Fruit fly (Drosophila melanogaster) whole organism, embryonic: ENCODE data around the gene CG32650.

ENCODE experiments used
- Atf3 ChIP-seq: fragments of 200-800 bp; sonication (Bioruptor generic); optimal IDR thresholded peaks from 3 replicates; lab custom pipeline; 2016; ENCODE audit warnings: missing biosample characterization, missing genetic modification characterization
- CG10147 ChIP-seq: fragments of 200-800 bp; sonication (Bioruptor generic); optimal IDR thresholded peaks from 2 replicates; lab custom pipeline; 2019; ENCODE audit warnings: missing biosample characterization, mild to moderate bottlenecking, missing genetic modification characterization, moderate library complexity
- CG11696 ChIP-seq: fragments of 200-800 bp; sonication (Bioruptor generic); IDR thresholded peaks from 2 replicates; pipeline ENCODE4 v1.3.6; 2022; ENCODE audit warnings: missing biosample characterization, missing genetic modification characterization
- CG12659 ChIP-seq: fragments of 200-800 bp; sonication (Bioruptor generic); optimal IDR thresholded peaks from 3 replicates; lab custom pipeline; 2017; ENCODE audit warnings: mild to moderate bottlenecking, missing biosample characterization, missing genetic modification reagents, missing genetic modification characterization
- CG12769 ChIP-seq: fragments of 200-800 bp; sonication (Bioruptor generic); optimal IDR thresholded peaks from 2 replicates; lab custom pipeline; 2019; ENCODE audit warnings: missing biosample characterization, mild to moderate bottlenecking, missing genetic modification characterization, moderate library complexity
- CG12942 ChIP-seq: fragments of 200-800 bp; sonication (Bioruptor generic); optimal IDR thresholded peaks from 3 replicates; lab custom pipeline; 2016; ENCODE audit warnings: missing biosample characterization, missing genetic modification characterization
- CG13287 ChIP-seq: fragments of 200-800 bp; sonication (Bioruptor generic); IDR thresholded peaks from 2 replicates; pipeline ENCODE4 v1.3.6; 2022; ENCODE audit warnings: missing biosample characterization, missing genetic modification characterization; ENCODE audit not compliant: partially characterized antibody
- CG13296 ChIP-seq: fragments of 200-800 bp; sonication (Bioruptor generic); optimal IDR thresholded peaks from 3 replicates; lab custom pipeline; 2018; ENCODE audit warnings: missing biosample characterization, mild to moderate bottlenecking, missing genetic modification characterization
- CG1529 ChIP-seq: fragments of 200-800 bp; sonication (Bioruptor generic); optimal IDR thresholded peaks from 3 replicates; lab custom pipeline; 2018; ENCODE audit warnings: missing biosample characterization, missing genetic modification characterization
- CG1603 ChIP-seq: fragments of 200-800 bp; sonication (Bioruptor generic); optimal IDR thresholded peaks from 2 replicates; lab custom pipeline; 2019; ENCODE audit warnings: missing biosample characterization, mild to moderate bottlenecking, missing genetic modification characterization, moderate library complexity
- CG17568 ChIP-seq: fragments of 200-800 bp; sonication (Bioruptor generic); optimal IDR thresholded peaks from 2 replicates; lab custom pipeline; 2018; ENCODE audit warnings: missing biosample characterization, mild to moderate bottlenecking, missing genetic modification characterization, moderate library complexity
- CG18262 ChIP-seq: fragments of 200-800 bp; optimal IDR thresholded peaks from 3 replicates; lab custom pipeline; 2019; ENCODE audit warnings: missing biosample characterization, mild to moderate bottlenecking, missing genetic modification characterization, moderate library complexity
- CG2120 ChIP-seq: fragments of 200-800 bp; sonication (Bioruptor generic); optimal IDR thresholded peaks from 3 replicates; lab custom pipeline; 2016; ENCODE audit warnings: missing biosample characterization, missing genetic modification characterization
- CG2678 ChIP-seq: fragments of 200-800 bp; sonication (Bioruptor generic); optimal IDR thresholded peaks from 3 replicates; lab custom pipeline; 2019; ENCODE audit warnings: missing biosample characterization, mild to moderate bottlenecking, missing genetic modification characterization, moderate library complexity
- CG31224 ChIP-seq: fragments of 200-800 bp; sonication (Bioruptor generic); IDR thresholded peaks from 2 replicates; pipeline ENCODE4 v1.3.6; 2022; ENCODE audit warnings: missing biosample characterization, missing genetic modification characterization
- CG3995 ChIP-seq: fragments of 200-800 bp; sonication (Bioruptor generic); optimal IDR thresholded peaks from 3 replicates; lab custom pipeline; 2016; ENCODE audit warnings: missing biosample characterization, missing genetic modification characterization
- CG5953 ChIP-seq: fragments of 200-800 bp; sonication (Bioruptor generic); IDR thresholded peaks from 2 replicates; pipeline ENCODE4 v1.3.6; 2022; ENCODE audit warnings: missing biosample characterization, missing genetic modification characterization
- CG6854 ChIP-seq: fragments of 200-800 bp; sonication (Bioruptor generic); optimal IDR thresholded peaks from 3 replicates; lab custom pipeline; 2017; ENCODE audit warnings: missing biosample characterization, mild to moderate bottlenecking, missing genetic modification characterization
- CG7372 ChIP-seq: fragments of 200-800 bp; sonication (Bioruptor generic); IDR thresholded peaks from 2 replicates; pipeline ENCODE4 v1.3.6; 2022; ENCODE audit warnings: missing biosample characterization, missing genetic modification characterization
- CG8359 ChIP-seq: fragments of 200-800 bp; sonication (Bioruptor generic); optimal IDR thresholded peaks from 2 replicates; lab custom pipeline; 2017; ENCODE audit warnings: missing biosample characterization, mild to moderate bottlenecking, missing genetic modification characterization, borderline replicate concordance
- CG9609 ChIP-seq: fragments of 200-800 bp; sonication (Bioruptor generic); optimal IDR thresholded peaks from 3 replicates; lab custom pipeline; 2016; ENCODE audit warnings: missing biosample characterization, missing genetic modification characterization
- Chrac-16 ChIP-seq: fragments of 200-800 bp; sonication (Bioruptor generic); optimal IDR thresholded peaks from 3 replicates; lab custom pipeline; 2016; ENCODE audit warnings: missing biosample characterization, missing genetic modification characterization
- Elba2 ChIP-seq: fragments of 200-800 bp; sonication (Bioruptor generic); optimal IDR thresholded peaks from 3 replicates; lab custom pipeline; 2016; ENCODE audit warnings: missing biosample characterization, missing genetic modification characterization
- Lim3 ChIP-seq: fragments of 200-800 bp; sonication (Bioruptor generic); IDR thresholded peaks from 2 replicates; pipeline ENCODE4 v1.3.6; 2022; ENCODE audit warnings: missing biosample characterization, missing genetic modification characterization
- Lpt ChIP-seq: fragments of >200 bp; optimal IDR thresholded peaks from 2 replicates; lab custom pipeline; 2018; ENCODE audit warnings: missing biosample characterization, missing genetic modification characterization
- Ravus ChIP-seq: fragments of 200-800 bp; sonication (Bioruptor generic); IDR thresholded peaks from 2 replicates; pipeline ENCODE4 v1.3.6; 2022; ENCODE audit warnings: missing biosample characterization, missing genetic modification characterization
- Sin3A ChIP-seq: fragments of >200 bp; optimal IDR thresholded peaks from 2 replicates; lab custom pipeline; 2018
- Sox100B ChIP-seq: fragments of 200-800 bp; sonication (Bioruptor generic); optimal IDR thresholded peaks from 3 replicates; lab custom pipeline; 2018; ENCODE audit warnings: missing biosample characterization, mild to moderate bottlenecking, missing genetic modification characterization
- Sry-δ ChIP-seq: fragments of 200-800 bp; sonication (Bioruptor generic); optimal IDR thresholded peaks from 2 replicates; lab custom pipeline; 2016; ENCODE audit warnings: missing biosample characterization, missing genetic modification characterization
- Vsx1 ChIP-seq: fragments of 200-800 bp; sonication (Bioruptor generic); optimal IDR thresholded peaks from 2 replicates; lab custom pipeline; 2017; ENCODE audit warnings: missing biosample characterization, mild to moderate bottlenecking, missing genetic modification characterization, missing genetic modification reagents
- aop ChIP-seq: fragments of 200-800 bp; sonication (Bioruptor generic); IDR thresholded peaks from 2 replicates; pipeline ENCODE4 v1.3.6; 2022; ENCODE audit warnings: missing biosample characterization, missing genetic modification characterization
- ap ChIP-seq: fragments of 200-800 bp; sonication (Bioruptor generic); IDR thresholded peaks from 2 replicates; pipeline ENCODE4 v1.3.6; 2022; ENCODE audit warnings: missing biosample characterization, missing genetic modification characterization
- ara ChIP-seq: fragments of 200-800 bp; sonication (Bioruptor generic); IDR thresholded peaks from 2 replicates; pipeline ENCODE4 v1.3.6; 2022; ENCODE audit warnings: missing biosample characterization, missing genetic modification characterization
- ase ChIP-seq: fragments of 200-800 bp; sonication (Bioruptor generic); IDR thresholded peaks from 3 replicates; pipeline ENCODE4 v1.3.6; 2022; ENCODE audit warnings: missing biosample characterization, missing genetic modification characterization
- br ChIP-seq: fragments of >200 bp; optimal IDR thresholded peaks from 2 replicates; lab custom pipeline; 2017
- btn ChIP-seq: fragments of 200-800 bp; sonication (Bioruptor generic); optimal IDR thresholded peaks from 2 replicates; lab custom pipeline; 2016; ENCODE audit warnings: missing biosample characterization, missing genetic modification characterization
- cato ChIP-seq: fragments of 200-800 bp; sonication (Bioruptor generic); optimal IDR thresholded peaks from 2 replicates; lab custom pipeline; 2016; ENCODE audit warnings: missing biosample characterization, missing genetic modification characterization, borderline replicate concordance
- dmrt99B ChIP-seq: fragments of 200-800 bp; sonication (Bioruptor generic); optimal IDR thresholded peaks from 2 replicates; lab custom pipeline; 2018; ENCODE audit warnings: missing biosample characterization, mild to moderate bottlenecking, missing genetic modification characterization, moderate library complexity
- fru ChIP-seq: fragments of >200 bp; optimal IDR thresholded peaks from 2 replicates; lab custom pipeline; 2017
- fu2 ChIP-seq: fragments of 200-800 bp; sonication (Bioruptor generic); optimal IDR thresholded peaks from 2 replicates; lab custom pipeline; 2016; ENCODE audit warnings: missing biosample characterization, missing genetic modification characterization
- gem ChIP-seq: fragments of 200-800 bp; sonication (Bioruptor generic); optimal IDR thresholded peaks from 2 replicates; lab custom pipeline; 2019; ENCODE audit warnings: missing biosample characterization, mild to moderate bottlenecking, missing genetic modification characterization, moderate library complexity
- gt ChIP-seq: fragments of 200-800 bp; sonication (Bioruptor generic); IDR thresholded peaks from 2 replicates; pipeline ENCODE4 v1.3.6; 2022; ENCODE audit warnings: missing biosample characterization, missing genetic modification characterization
- ham ChIP-seq: fragments of 200-800 bp; sonication (Bioruptor generic); IDR thresholded peaks from 2 replicates; pipeline ENCODE4 v1.3.6; 2022; ENCODE audit warnings: missing biosample characterization, missing genetic modification characterization
- hth ChIP-seq: fragments of >200 bp; optimal IDR thresholded peaks from 2 replicates; lab custom pipeline; 2017; ENCODE audit warnings: inconsistent platforms
- ind ChIP-seq: fragments of 200-800 bp; sonication (Bioruptor generic); optimal IDR thresholded peaks from 3 replicates; lab custom pipeline; 2016; ENCODE audit warnings: missing biosample characterization, missing genetic modification characterization
- klu ChIP-seq: fragments of 200-800 bp; sonication (Bioruptor generic); IDR thresholded peaks from 2 replicates; pipeline ENCODE4 v1.3.6; 2022; ENCODE audit warnings: missing biosample characterization, missing genetic modification characterization
- mam ChIP-seq: fragments of 200-800 bp; sonication (Bioruptor generic); optimal IDR thresholded peaks from 3 replicates; lab custom pipeline; 2016; ENCODE audit warnings: missing biosample characterization, missing genetic modification characterization
- pnt ChIP-seq: fragments of 200-800 bp; sonication (Bioruptor generic); optimal IDR thresholded peaks from 3 replicates; lab custom pipeline; 2016; ENCODE audit warnings: missing biosample characterization, missing genetic modification characterization
- scrt ChIP-seq: fragments of 200-800 bp; sonication (Bioruptor generic); optimal IDR thresholded peaks from 2 replicates; lab custom pipeline; 2018; ENCODE audit warnings: missing biosample characterization, mild to moderate bottlenecking, missing genetic modification characterization, moderate library complexity
- sug ChIP-seq: fragments of 200-800 bp; optimal IDR thresholded peaks from 2 replicates; lab custom pipeline; 2019; ENCODE audit warnings: missing biosample characterization, mild to moderate bottlenecking, missing genetic modification characterization, moderate library complexity
- tio ChIP-seq: fragments of 200-800 bp; sonication (Bioruptor generic); optimal IDR thresholded peaks from 2 replicates; lab custom pipeline; 2017; ENCODE audit warnings: missing biosample characterization, missing genetic modification characterization, inconsistent platforms
- tll ChIP-seq, 2 experiments: fragments of 200-800 bp in 1 of 2; fragments of >200 bp in 1 of 2; sonication (Bioruptor generic) in 1 of 2; optimal IDR thresholded peaks; 2 replicates each; lab custom pipeline; 2017 to 2019; ENCODE audit warnings: missing biosample characterization in 2 of 2, missing genetic modification characterization in 2 of 2, mild to moderate bottlenecking in 1 of 2, moderate library complexity in 1 of 2
- vvl ChIP-seq: fragments of 200-800 bp; sonication (Bioruptor generic); IDR thresholded peaks from 2 replicates; pipeline ENCODE4 v1.3.6; 2022; ENCODE audit warnings: missing biosample characterization, missing genetic modification characterization

Gene CG32650

dm6 chrX:12869850-12870249, 28.6 kb downstream of the CG32650 start (continued):
- TF ChIP-seq Chrac-16 (GFP tag; lab: Kevin White, UChicago) (no peak), CG1529 (GFP tag; lab: Kevin White, UChicago) (no peak), dmrt99B (tag; lab: Kevin White, UChicago) (peak; percentile 53), Sin3A (lab: Kevin White, UChicago) (no peak), scrt (GFP tag; lab: Kevin White, UChicago) (peak; percentile 14), CG2678 (tag; lab: Kevin White, UChicago) (peak; percentile 67), CG9609 (GFP tag; lab: Kevin White, UChicago) (no peak), CG12942 (GFP tag; lab: Kevin White, UChicago) (no peak), vvl (no peak), CG8359 (GFP tag; lab: Kevin White, UChicago) (no peak), CG1603 (tag; lab: Kevin White, UChicago) (no peak), mam (GFP tag; lab: Kevin White, UChicago) (no peak), ase (no peak), fru (lab: Kevin White, UChicago) (no peak), ap (GFP tag; lab: Robert Waterston, UW) (no peak), ara (GFP tag; lab: Robert Waterston, UW) (no peak), CG10147 (GFP tag; lab: Kevin White, UChicago) (peak; percentile 28), br (lab: Kevin White, UChicago) (no peak), CG6854 (GFP tag; lab: Kevin White, UChicago) (no peak), gt (no peak), Sry-δ (GFP tag; lab: Kevin White, UChicago) (no peak), CG12769 (no peak), gem (peak; percentile 56), CG11696 (GFP tag; lab: Robert Waterston, UW) (no peak), Lim3 (GFP tag; lab: Robert Waterston, UW) (no peak), aop (GFP tag; lab: Robert Waterston, UW) (no peak), CG31224 (GFP tag; lab: Robert Waterston, UW) (no peak), tll (GFP tag; optimal IDR thresholded peaks at IDR 0.05; lab: Kevin White, UChicago) (no peak), CG17568 (GFP tag; lab: Kevin White, UChicago) (no peak), fu2 (GFP tag; lab: Kevin White, UChicago) (no peak), CG13296 (peak; percentile 41), btn (GFP tag; lab: Kevin White, UChicago) (no peak), CG12659 (GFP tag; lab: Kevin White, UChicago) (peak; percentile 8), Atf3 (no peak), Ravus (GFP tag; lab: Robert Waterston, UW) (no peak), Lpt (no peak), Elba2 (no peak), cato (GFP tag; lab: Kevin White, UChicago) (no peak), CG2120 (peak; percentile 15), sug (peak; percentile 4), ind (GFP tag; lab: Kevin White, UChicago) (no peak), CG3995 (GFP tag; lab: Kevin White, UChicago) (no peak), CG18262 (tag; lab: Kevin White, UChicago) (peak; percentile 1), klu (GFP tag; lab: Robert Waterston, UW) (no peak), Sox100B (GFP tag; lab: Kevin White, UChicago) (peak; percentile 11), CG7372 (GFP tag; lab: Robert Waterston, UW) (no peak), Vsx1 (GFP tag; lab: Kevin White, UChicago) (no peak), hth (lab: Kevin White, UChicago) (no peak), tio (GFP tag; lab: Kevin White, UChicago) (no peak), ham (GFP tag; lab: Robert Waterston, UW) (no peak), CG5953 (GFP tag; lab: Robert Waterston, UW) (no peak), CG13287 (GFP tag; lab: Robert Waterston, UW) (no peak), pnt (GFP tag; lab: Kevin White, UChicago) (no peak)
